Fruit fly (Drosophila melanogaster) whole organism, embryonic: ENCODE results near the gene Sur.

Source experiments
- BtbVII ChIP-seq: fragments of 200-800 bp; sonication (Bioruptor generic); optimal IDR thresholded peaks from 3 replicates; lab custom pipeline; 2017; ENCODE audit warnings: missing biosample characterization, mild to moderate bottlenecking, missing genetic modification characterization
- CG1024 ChIP-seq: fragments of 200-800 bp; sonication (Bioruptor generic); IDR thresholded peaks from 2 replicates; pipeline ENCODE4 v1.3.6; 2022; ENCODE audit warnings: missing biosample characterization, missing genetic modification characterization
- CG10654 ChIP-seq: fragments of 200-800 bp; sonication (Bioruptor generic); optimal IDR thresholded peaks from 2 replicates; lab custom pipeline; 2016; ENCODE audit warnings: missing biosample characterization, missing genetic modification characterization
- CG11695 ChIP-seq: fragments of 200-800 bp; sonication (Bioruptor generic); IDR thresholded peaks from 3 replicates; pipeline ENCODE4 v1.3.6; 2022; ENCODE audit warnings: missing biosample characterization, missing genetic modification characterization
- CG11723 ChIP-seq: fragments of 200-800 bp; sonication (Bioruptor generic); optimal IDR thresholded peaks from 2 replicates; lab custom pipeline; 2017; ENCODE audit warnings: missing biosample characterization, mild to moderate bottlenecking, missing genetic modification characterization
- CG12659 ChIP-seq: fragments of 200-800 bp; sonication (Bioruptor generic); optimal IDR thresholded peaks from 3 replicates; lab custom pipeline; 2017; ENCODE audit warnings: mild to moderate bottlenecking, missing biosample characterization, missing genetic modification reagents, missing genetic modification characterization
- CG13424 ChIP-seq: fragments of 200-800 bp; sonication (Bioruptor generic); optimal IDR thresholded peaks from 2 replicates; lab custom pipeline; 2019; ENCODE audit warnings: missing biosample characterization, mild to moderate bottlenecking, missing genetic modification characterization, moderate library complexity
- CG15479 ChIP-seq: fragments of 200-800 bp; sonication (Bioruptor generic); optimal IDR thresholded peaks from 3 replicates; lab custom pipeline; 2019; ENCODE audit warnings: missing biosample characterization, mild to moderate bottlenecking, missing genetic modification characterization, moderate library complexity
- CG1647 ChIP-seq: fragments of 200-800 bp; sonication (Bioruptor generic); optimal IDR thresholded peaks from 3 replicates; lab custom pipeline; 2016; ENCODE audit warnings: missing biosample characterization, missing genetic modification characterization
- CG17328 ChIP-seq: fragments of 200-800 bp; sonication (Bioruptor generic); IDR thresholded peaks from 2 replicates; pipeline ENCODE4 v1.3.6; 2022; ENCODE audit warnings: missing biosample characterization, missing genetic modification characterization
- CG17359 ChIP-seq: fragments of 200-800 bp; sonication (Bioruptor generic); optimal IDR thresholded peaks from 3 replicates; lab custom pipeline; 2018; ENCODE audit warnings: missing biosample characterization, mild to moderate bottlenecking, missing genetic modification characterization, moderate library complexity
- CG17385 ChIP-seq: fragments of 200-800 bp; sonication (Bioruptor generic); optimal IDR thresholded peaks from 3 replicates; lab custom pipeline; 2018; ENCODE audit warnings: missing biosample characterization, mild to moderate bottlenecking, missing genetic modification characterization
- CG2120 ChIP-seq: fragments of 200-800 bp; sonication (Bioruptor generic); optimal IDR thresholded peaks from 3 replicates; lab custom pipeline; 2016; ENCODE audit warnings: missing biosample characterization, missing genetic modification characterization
- CG2712 ChIP-seq: fragments of 200-800 bp; optimal IDR thresholded peaks from 3 replicates; lab custom pipeline; 2019; ENCODE audit warnings: missing biosample characterization, mild to moderate bottlenecking, missing genetic modification characterization, moderate library complexity
- CG3847 ChIP-seq: fragments of 200-800 bp; sonication (Bioruptor generic); IDR thresholded peaks from 2 replicates; pipeline ENCODE4 v1.3.6; 2022; ENCODE audit warnings: missing biosample characterization, missing genetic modification characterization
- CG4404 ChIP-seq: fragments of 200-800 bp; sonication (Bioruptor generic); IDR thresholded peaks from 2 replicates; pipeline ENCODE4 v1.3.6; 2022; ENCODE audit warnings: missing biosample characterization, missing genetic modification characterization
- CG4730 ChIP-seq: fragments of 200-800 bp; sonication (Bioruptor generic); IDR thresholded peaks from 2 replicates; pipeline ENCODE4 v1.3.6; 2022; ENCODE audit warnings: missing biosample characterization, missing genetic modification characterization
- CG5180 ChIP-seq: fragments of 200-800 bp; sonication (Bioruptor generic); optimal IDR thresholded peaks from 3 replicates; lab custom pipeline; 2017; ENCODE audit warnings: missing biosample characterization, missing genetic modification characterization, mild to moderate bottlenecking, moderate library complexity, missing genetic modification reagents
- CG7556 ChIP-seq: fragments of 200-800 bp; sonication (Bioruptor generic); optimal IDR thresholded peaks from 2 replicates; lab custom pipeline; 2017; ENCODE audit warnings: missing biosample characterization, mild to moderate bottlenecking, missing genetic modification characterization
- CG7839 ChIP-seq: fragments of 200-800 bp; sonication (Bioruptor generic); optimal IDR thresholded peaks from 3 replicates; lab custom pipeline; 2018; ENCODE audit warnings: missing biosample characterization, mild to moderate bottlenecking, missing genetic modification characterization, moderate library complexity
- CG9727 ChIP-seq: fragments of 200-800 bp; sonication (Bioruptor generic); optimal IDR thresholded peaks from 3 replicates; lab custom pipeline; 2017; ENCODE audit warnings: missing biosample characterization, mild to moderate bottlenecking, missing genetic modification characterization
- CTCF ChIP-seq: fragments of 200-800 bp; sonication (Bioruptor generic); optimal IDR thresholded peaks from 2 replicates; lab custom pipeline; 2017; ENCODE audit warnings: missing biosample characterization, mild to moderate bottlenecking, missing genetic modification characterization, moderate library complexity
- Camta ChIP-seq: fragments of 200-800 bp; sonication (Bioruptor generic); optimal IDR thresholded peaks from 2 replicates; lab custom pipeline; 2016; ENCODE audit warnings: missing biosample characterization, missing genetic modification characterization
- Chrac-16 ChIP-seq: fragments of 200-800 bp; sonication (Bioruptor generic); optimal IDR thresholded peaks from 3 replicates; lab custom pipeline; 2016; ENCODE audit warnings: missing biosample characterization, missing genetic modification characterization
- CoRest ChIP-seq: fragments of 200-800 bp; sonication (Bioruptor generic); optimal IDR thresholded peaks from 3 replicates; lab custom pipeline; 2018; ENCODE audit warnings: missing biosample characterization, mild to moderate bottlenecking, missing genetic modification characterization, moderate library complexity
- Doc2 ChIP-seq: fragments of 200-800 bp; sonication (Bioruptor generic); IDR thresholded peaks from 2 replicates; pipeline ENCODE4 v1.3.6; 2022; ENCODE audit warnings: missing biosample characterization, missing genetic modification characterization
- Drgx ChIP-seq: fragments of 200-800 bp; sonication (Bioruptor generic); IDR thresholded peaks from 2 replicates; pipeline ENCODE4 v1.3.6; 2022; ENCODE audit warnings: missing biosample characterization, missing genetic modification characterization
- Fer1 ChIP-seq: fragments of 200-800 bp; sonication (Bioruptor generic); optimal IDR thresholded peaks from 2 replicates; lab custom pipeline; 2017; ENCODE audit warnings: missing biosample characterization, mild to moderate bottlenecking, missing genetic modification characterization
- Gug ChIP-seq: fragments of 200-800 bp; sonication (Bioruptor generic); IDR thresholded peaks from 4 replicates; pipeline ENCODE4 v1.3.6; 2022; ENCODE audit warnings: missing biosample characterization, missing genetic modification characterization
- Neu2 ChIP-seq: fragments of 200-800 bp; sonication (Bioruptor generic); optimal IDR thresholded peaks from 3 replicates; lab custom pipeline; 2016; ENCODE audit warnings: missing biosample characterization, missing genetic modification characterization, borderline replicate concordance
- NfI ChIP-seq: fragments of 200-800 bp; sonication (Bioruptor generic); optimal IDR thresholded peaks from 3 replicates; lab custom pipeline; 2018; ENCODE audit warnings: missing biosample characterization, mild to moderate bottlenecking, missing genetic modification characterization, moderate library complexity
- Oli ChIP-seq: fragments of 200-800 bp; sonication (Bioruptor generic); optimal IDR thresholded peaks from 2 replicates; lab custom pipeline; 2018; ENCODE audit warnings: missing biosample characterization, mild to moderate bottlenecking, missing genetic modification characterization, moderate library complexity
- Ptx1 ChIP-seq: fragments of 200-800 bp; sonication (Bioruptor generic); IDR thresholded peaks from 2 replicates; pipeline ENCODE4 v1.3.6; 2022; ENCODE audit warnings: missing biosample characterization, missing genetic modification characterization
- Six4 ChIP-seq: fragments of 200-800 bp; sonication (Bioruptor generic); optimal IDR thresholded peaks from 2 replicates; lab custom pipeline; 2016; ENCODE audit warnings: missing biosample characterization, missing genetic modification characterization
- cg ChIP-seq: fragments of 200-800 bp; sonication (Bioruptor generic); optimal IDR thresholded peaks from 3 replicates; lab custom pipeline; 2019; ENCODE audit warnings: missing biosample characterization, mild to moderate bottlenecking, missing genetic modification characterization, moderate library complexity
- dmrt99B ChIP-seq: fragments of 200-800 bp; sonication (Bioruptor generic); optimal IDR thresholded peaks from 2 replicates; lab custom pipeline; 2018; ENCODE audit warnings: missing biosample characterization, mild to moderate bottlenecking, missing genetic modification characterization, moderate library complexity
- dpn ChIP-seq, 2 experiments: fragments of 200-800 bp; sonication (Bioruptor generic); optimal IDR thresholded peaks; 3 replicates each; lab custom pipeline; 2016; ENCODE audit warnings: missing biosample characterization in 2 of 2, missing genetic modification characterization in 2 of 2
- fru ChIP-seq: fragments of >200 bp; optimal IDR thresholded peaks from 2 replicates; lab custom pipeline; 2017
- her ChIP-seq: fragments of 200-800 bp; sonication (Bioruptor generic); optimal IDR thresholded peaks from 2 replicates; lab custom pipeline; 2016; ENCODE audit warnings: missing biosample characterization, missing genetic modification characterization
- kay ChIP-seq: fragments of 200-800 bp; sonication (Bioruptor generic); optimal IDR thresholded peaks from 2 replicates; lab custom pipeline; 2016; ENCODE audit warnings: missing biosample characterization, missing genetic modification characterization
- lilli ChIP-seq: fragments of 200-800 bp; sonication (Bioruptor generic); optimal IDR thresholded peaks from 3 replicates; lab custom pipeline; 2016; ENCODE audit warnings: missing biosample characterization, missing genetic modification characterization
- luna ChIP-seq: fragments of 200-800 bp; sonication (Bioruptor generic); optimal IDR thresholded peaks from 2 replicates; lab custom pipeline; 2016; ENCODE audit warnings: missing biosample characterization, missing genetic modification characterization
- pros ChIP-seq: fragments of 200-800 bp; sonication (Bioruptor generic); optimal IDR thresholded peaks from 3 replicates; lab custom pipeline; 2019; ENCODE audit warnings: missing biosample characterization, mild to moderate bottlenecking, missing genetic modification characterization, moderate library complexity
- psq ChIP-seq: fragments of 200-800 bp; sonication (Bioruptor generic); optimal IDR thresholded peaks from 2 replicates; lab custom pipeline; 2017; ENCODE audit warnings: missing biosample characterization, missing genetic modification characterization
- rib ChIP-seq: fragments of 200-800 bp; sonication (Bioruptor generic); IDR thresholded peaks from 2 replicates; pipeline ENCODE4 v1.3.6; 2022; ENCODE audit warnings: missing biosample characterization, missing genetic modification characterization
- salm ChIP-seq: fragments of 200-800 bp; sonication (Bioruptor generic); optimal IDR thresholded peaks from 2 replicates; lab custom pipeline; 2018; ENCODE audit warnings: missing biosample characterization, mild to moderate bottlenecking, missing genetic modification characterization
- sd ChIP-seq: fragments of 200-800 bp; sonication (Bioruptor generic); optimal IDR thresholded peaks from 3 replicates; lab custom pipeline; 2018; ENCODE audit warnings: missing biosample characterization, mild to moderate bottlenecking, missing genetic modification characterization, moderate library complexity
- slbo ChIP-seq: fragments of 200-800 bp; sonication (Bioruptor generic); IDR thresholded peaks from 2 replicates; pipeline ENCODE4 v1.3.6; 2022; ENCODE audit warnings: missing biosample characterization, missing genetic modification characterization
- so ChIP-seq: fragments of 200-800 bp; sonication (Bioruptor generic); IDR thresholded peaks from 3 replicates; pipeline ENCODE4 v1.3.6; 2022; ENCODE audit warnings: missing biosample characterization, missing genetic modification characterization
- tll ChIP-seq, 2 experiments: fragments of 200-800 bp in 1 of 2; fragments of >200 bp in 1 of 2; sonication (Bioruptor generic) in 1 of 2; optimal IDR thresholded peaks; 2 replicates each; lab custom pipeline; 2017 to 2019; ENCODE audit warnings: missing biosample characterization in 2 of 2, missing genetic modification characterization in 2 of 2, mild to moderate bottlenecking in 1 of 2, moderate library complexity in 1 of 2
- vnd ChIP-seq: fragments of 200-800 bp; sonication (Bioruptor generic); IDR thresholded peaks from 3 replicates; pipeline ENCODE4 v1.3.6; 2022; ENCODE audit warnings: missing biosample characterization, missing genetic modification characterization; ENCODE audit not compliant: partially characterized antibody
- zen ChIP-seq: fragments of 200-800 bp; sonication (Bioruptor generic); optimal IDR thresholded peaks from 3 replicates; lab custom pipeline; 2018; ENCODE audit warnings: missing biosample characterization, mild to moderate bottlenecking, missing genetic modification characterization, moderate library complexity

Sur gene

DNA sequence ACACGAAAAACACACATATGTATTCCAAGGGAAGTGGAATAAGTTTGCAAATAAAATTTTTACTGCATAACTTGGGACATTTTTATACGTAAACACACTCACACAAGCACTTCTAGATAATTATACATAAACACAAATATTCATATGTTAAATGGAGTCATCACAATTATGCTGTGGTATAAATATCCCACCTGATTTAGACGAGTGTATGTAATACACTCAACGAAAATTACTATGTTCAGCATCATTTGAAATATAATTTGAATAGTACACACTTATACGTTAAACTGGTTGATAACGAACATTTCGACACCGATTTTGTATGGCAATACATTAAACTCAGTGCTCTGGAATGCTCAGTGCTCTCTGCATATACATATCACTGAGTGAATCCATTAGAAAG is 32.2 kb upstream of the Sur start (continued):
- 0 out of 3 replicates have a peak, but pooled peaks have one; percentile 39 for TF ChIP-seq CG11695 (GFP tag; lab: Robert Waterston, UW)
- peak; percentile 27 for TF ChIP-seq Camta (GFP tag; lab: Kevin White, UChicago)
- peak; percentile 84 for TF ChIP-seq sd
- peak; percentile 44 for TF ChIP-seq Drgx (GFP tag; lab: Robert Waterston, UW)
- no peak for TF ChIP-seq tll (GFP tag; optimal IDR thresholded peaks at IDR 0.05; lab: Kevin White, UChicago)
- no peak for TF ChIP-seq vnd (GFP tag; lab: Robert Waterston, UW)
- peak; percentile 25 for TF ChIP-seq CG12659 (GFP tag; lab: Kevin White, UChicago)
- TF ChIP-seq Oli = no peak
- no peak for TF ChIP-seq Doc2 (GFP tag; lab: Robert Waterston, UW)
- no peak for TF ChIP-seq zen (tag; lab: Kevin White, UChicago)
- TF ChIP-seq CG17385 (GFP tag; lab: Kevin White, UChicago) = peak; percentile 19
- no peak for TF ChIP-seq dmrt99B (tag; lab: Kevin White, UChicago)
- TF ChIP-seq luna (GFP tag; lab: Kevin White, UChicago) = no peak
- TF ChIP-seq CG7556 (GFP tag; lab: Kevin White, UChicago) = peak; percentile 9
- peak; percentile 42 for TF ChIP-seq CG2120 (GFP tag; lab: Kevin White, UChicago)
- TF ChIP-seq so (GFP tag; lab: Robert Waterston, UW) = 0 out of 3 replicates have a peak, but pooled peaks have one; percentile 25
- no peak for TF ChIP-seq CG15479 (GFP tag; lab: Kevin White, UChicago)
- no peak; the same call in 1 of the 2 replicates for TF ChIP-seq CG17328 (GFP tag; lab: Robert Waterston, UW)
- TF ChIP-seq psq (GFP tag; lab: Kevin White, UChicago) = no peak
- no peak for TF ChIP-seq fru
- TF ChIP-seq slbo (GFP tag; lab: Robert Waterston, UW) = peak; percentile 42; the same call in 1 of the 2 replicates
- TF ChIP-seq BtbVII (GFP tag; lab: Kevin White, UChicago) = peak; percentile 58
- TF ChIP-seq Ptx1 (GFP tag; lab: Robert Waterston, UW) = no peak
- TF ChIP-seq CG10654 (GFP tag; lab: Kevin White, UChicago) = no peak
- TF ChIP-seq CG9727 (GFP tag; lab: Kevin White, UChicago) = peak; percentile 19
- TF ChIP-seq dpn (GFP tag; optimal IDR thresholded peaks at IDR 0.05; lab: Kevin White, UChicago) = peak; percentile 25 to 32
- TF ChIP-seq CG4730 = no peak
- peak; percentile 6 for TF ChIP-seq CG13424 (tag; lab: Kevin White, UChicago)
- peak; percentile 34 for TF ChIP-seq CG17359
- TF ChIP-seq kay (GFP tag; lab: Kevin White, UChicago) = no peak
- peak; percentile 6 for TF ChIP-seq CG2712 (tag; lab: Kevin White, UChicago)
- no peak for TF ChIP-seq Gug (GFP tag; lab: Robert Waterston, UW)
- TF ChIP-seq CG1647 (GFP tag; lab: Kevin White, UChicago) = no peak
- no peak for TF ChIP-seq CG11723
- TF ChIP-seq CG3847 = no peak
- no peak for TF ChIP-seq CG7839 (tag; lab: Kevin White, UChicago)
- TF ChIP-seq lilli (GFP tag; lab: Kevin White, UChicago) = peak; percentile 34
- peak; percentile 14 for TF ChIP-seq her (GFP tag; lab: Kevin White, UChicago)
- TF ChIP-seq salm (tag; lab: Kevin White, UChicago) = no peak
- TF ChIP-seq CG4404 = no peak
- 0 out of 2 replicates have a peak, but pooled peaks have one; percentile 58 for TF ChIP-seq rib (GFP tag; lab: Robert Waterston, UW)
- no peak for TF ChIP-seq CTCF (GFP tag; lab: Kevin White, UChicago)
- peak; percentile 83 for TF ChIP-seq cg (GFP tag; lab: Kevin White, UChicago)
- TF ChIP-seq CG1024 = no peak
- no peak for TF ChIP-seq Chrac-16 (GFP tag; lab: Kevin White, UChicago)
- peak; percentile 31 for TF ChIP-seq Fer1
- no peak for TF ChIP-seq Neu2 (GFP tag; lab: Kevin White, UChicago)
- no peak for TF ChIP-seq Six4 (GFP tag; lab: Kevin White, UChicago)
- no peak for TF ChIP-seq pros (GFP tag; lab: Kevin White, UChicago)
- peak; percentile 18 for TF ChIP-seq CG5180 (GFP tag; lab: Kevin White, UChicago)
- TF ChIP-seq NfI = no peak
- peak; percentile 4 for TF ChIP-seq CoRest (tag; lab: Kevin White, UChicago)
